Worm (Caenorhabditis elegans) whole organism, L3 larva: ENCODE data around the gene seb-3.

Experiments
- aly-2 ChIP-seq: fragments of 150-350 bp; optimal IDR thresholded peaks from 2 replicates; lab custom pipeline; 2014; ENCODE audit warnings: missing biosample characterization, missing genetic modification characterization
- ama-1 ChIP-seq: fragments of 150-350 bp; optimal IDR thresholded peaks from 2 replicates; lab custom pipeline; 2018
- ceh-82 ChIP-seq: fragments of 150-350 bp; optimal IDR thresholded peaks from 2 replicates; lab custom pipeline; 2014; ENCODE audit warnings: missing biosample characterization, missing genetic modification characterization
- egl-27 ChIP-seq: sonication (generic microtip); optimal IDR thresholded peaks from 4 replicates; lab custom pipeline; 2017; ENCODE audit warnings: missing biosample characterization, missing genetic modification reagents, missing genetic modification characterization
- lin-15B ChIP-seq: fragments of 150-350 bp; optimal IDR thresholded peaks from 2 replicates; lab custom pipeline; 2014; ENCODE audit warnings: missing biosample characterization, missing genetic modification characterization
- nfya-1 ChIP-seq: sonication (generic microtip); optimal IDR thresholded peaks from 2 replicates; lab custom pipeline; 2017; ENCODE audit warnings: missing genetic modification characterization, mild to moderate bottlenecking, missing compliant biosample characterization, antibody characterized with exemption, moderate library complexity; ENCODE audit not compliant: insufficient read depth
- snpc-4 ChIP-seq: fragments of 150-350 bp; optimal IDR thresholded peaks from 2 replicates; lab custom pipeline; 2014; ENCODE audit warnings: missing biosample characterization, missing genetic modification characterization

DNA sequence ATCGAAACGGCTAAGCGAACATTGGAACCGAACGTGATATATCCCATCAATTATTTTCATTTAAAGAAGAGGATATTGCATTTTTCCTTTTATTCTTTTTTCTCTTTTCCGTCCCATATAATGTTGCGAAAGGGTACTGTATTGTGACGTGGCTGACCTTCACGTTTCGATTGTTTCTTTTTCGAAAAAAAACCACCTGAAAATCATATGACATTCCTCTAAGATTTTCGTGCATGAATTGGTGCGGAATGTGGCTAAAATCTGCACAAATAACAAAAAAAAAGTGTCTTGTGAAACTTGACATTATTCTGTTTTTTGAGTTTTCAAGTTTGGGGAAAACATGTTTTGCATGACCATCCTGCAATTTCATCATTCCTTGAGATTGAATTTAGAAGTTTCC lies 52.2 kb downstream of the seb-3 start:
- TF ChIP-seq lin-15B (tag; lab: Kevin White, UChicago) (no peak), ceh-82 (tag; lab: Kevin White, UChicago) (no peak), aly-2 (no peak), nfya-1 (tag; lab: Kevin White, UChicago) (no peak), egl-27 (tag; lab: Kevin White, UChicago) (no peak), snpc-4 (no peak), ama-1 (lab: Kevin White, UChicago) (peak; percentile 2)
